Fruit fly (Drosophila melanogaster): ENCODE measurements around the gene Atg4b.

Atg4b gene

dm6 chr3R:15319912-15320746 lies 36.6 kb downstream of the Atg4b start, which contains the start of the genes CG6276 and CG44040 (continued):
- peak; percentile 17 for TF ChIP-seq CG31365 (tag; optimal IDR thresholded peaks at IDR 0.05)
- TF ChIP-seq BtbVII (GFP tag; optimal IDR thresholded peaks at IDR 0.05): peak; percentile 65
- peak; percentile 55 for TF ChIP-seq CG13424 (tag; optimal IDR thresholded peaks at IDR 0.05)
- TF ChIP-seq rib (GFP tag; IDR thresholded peaks at IDR 0.05): no peak
- TF ChIP-seq CG30431 (GFP tag; optimal IDR thresholded peaks at IDR 0.05): peak; percentile 5
- TF ChIP-seq Neu2 (GFP tag; optimal IDR thresholded peaks at IDR 0.05; ENCODE audit: borderline replicate concordance): no peak
- peak; percentile 10; the same call in 1 of the 3 replicates for TF ChIP-seq ase (GFP tag; IDR thresholded peaks at IDR 0.05)
- no peak for TF ChIP-seq danr (GFP tag; IDR thresholded peaks at IDR 0.05)
- TF ChIP-seq CG14965 (GFP tag; optimal IDR thresholded peaks at IDR 0.05; ENCODE audit: borderline replicate concordance): no peak
- peak; percentile 65 for TF ChIP-seq CG2678 (tag; optimal IDR thresholded peaks at IDR 0.05)
- TF ChIP-seq CG9797 (GFP tag; optimal IDR thresholded peaks at IDR 0.05): no peak
- TF ChIP-seq ham (GFP tag; IDR thresholded peaks at IDR 0.05): no peak
- peak; percentile 38 for TF ChIP-seq ems (GFP tag; optimal IDR thresholded peaks at IDR 0.05)
- TF ChIP-seq wor (GFP tag; IDR thresholded peaks at IDR 0.05): no peak
- peak; percentile 24 for TF ChIP-seq bab2 (GFP tag; optimal IDR thresholded peaks at IDR 0.05)
- peak; percentile 22; the same call in 1 of the 2 replicates for TF ChIP-seq esg (GFP tag; conservative IDR thresholded peaks at IDR 0.05)
- TF ChIP-seq gem (tag; optimal IDR thresholded peaks at IDR 0.05): peak; percentile 64
- TF ChIP-seq CG4730 (GFP tag; IDR thresholded peaks at IDR 0.05): no peak
- no peak for TF ChIP-seq Stat92E (GFP tag; optimal IDR thresholded peaks at IDR 0.05)
- no peak for TF ChIP-seq CG1832 (GFP tag; optimal IDR thresholded peaks at IDR 0.05)
- TF ChIP-seq tin (GFP tag; optimal IDR thresholded peaks at IDR 0.05): no peak
- no peak for TF ChIP-seq prd (optimal IDR thresholded peaks at IDR 0.05)
- peak; percentile 32; the same call in 1 of the 3 replicates for TF ChIP-seq prd (GFP tag; IDR thresholded peaks at IDR 0.05)
- TF ChIP-seq Fer2 (tag; optimal IDR thresholded peaks at IDR 0.05): peak; percentile 24
- peak; percentile 6; the same call in 1 of the 3 replicates for TF ChIP-seq CG11695 (GFP tag; IDR thresholded peaks at IDR 0.05)
- TF ChIP-seq dpn (GFP tag; optimal IDR thresholded peaks at IDR 0.05): peak; percentile 43 to 44
- TF ChIP-seq CG43689 (GFP tag; IDR thresholded peaks at IDR 0.05): peak; percentile 43; the same call in 1 of the 2 replicates
- peak; percentile 41 for TF ChIP-seq CG1233 (GFP tag; optimal IDR thresholded peaks at IDR 0.05)
- no peak for TF ChIP-seq kni (GFP tag; optimal IDR thresholded peaks at IDR 0.05)
- peak; percentile 9 for TF ChIP-seq tap (tag; optimal IDR thresholded peaks at IDR 0.05)
- TF ChIP-seq odd (GFP tag; optimal IDR thresholded peaks at IDR 0.05): no peak
- no peak for TF ChIP-seq so (GFP tag; IDR thresholded peaks at IDR 0.05)
- peak; percentile 11 for TF ChIP-seq Max (GFP tag; optimal IDR thresholded peaks at IDR 0.05)
- no peak for TF ChIP-seq CG6654 (GFP tag; optimal IDR thresholded peaks at IDR 0.05)
- peak; percentile 69 for TF ChIP-seq pho (GFP tag; optimal IDR thresholded peaks at IDR 0.05)
- peak; percentile 6 for TF ChIP-seq CG8089 (GFP tag; optimal IDR thresholded peaks at IDR 0.05)
- peak; percentile 73 for TF ChIP-seq CG13624 (GFP tag; optimal IDR thresholded peaks at IDR 0.05)
- peak; percentile 33 for TF ChIP-seq Hsf (GFP tag; optimal IDR thresholded peaks at IDR 0.05)
- TF ChIP-seq CG17912 (GFP tag; optimal IDR thresholded peaks at IDR 0.05): peak; percentile 6
- peak; percentile 43 for TF ChIP-seq CG10209 (GFP tag; optimal IDR thresholded peaks at IDR 0.05)
- TF ChIP-seq CG5245 (GFP tag; optimal IDR thresholded peaks at IDR 0.05): no peak
- no peak for TF ChIP-seq CG2889 (GFP tag; IDR thresholded peaks at IDR 0.05)
- no peak for TF ChIP-seq dimm (GFP tag; IDR thresholded peaks at IDR 0.05)
- peak; percentile 13 for TF ChIP-seq CG10267 (tag; optimal IDR thresholded peaks at IDR 0.05)
- peak; percentile 47 for TF ChIP-seq CG10274 (GFP tag; optimal IDR thresholded peaks at IDR 0.05)
- peak; percentile 35 for TF ChIP-seq CG15269 (tag; optimal IDR thresholded peaks at IDR 0.05)
- TF ChIP-seq CG10979 (tag; optimal IDR thresholded peaks at IDR 0.05): peak; percentile 23
- no peak for TF ChIP-seq cad (GFP tag; optimal IDR thresholded peaks at IDR 0.05)
- peak; percentile 57 for TF ChIP-seq CG9932 (GFP tag; IDR thresholded peaks at IDR 0.05)
